Worm (Caenorhabditis elegans) whole organism, L3 larva: ENCODE measurements around the gene F09E5.11.

Source experiments
- R02D3.7 ChIP-seq: fragments of 150-350 bp; optimal IDR thresholded peaks from 2 replicates; lab custom pipeline; 2014; ENCODE audit warnings: missing biosample characterization, missing genetic modification characterization
- ZK546.5 ChIP-seq: sonication (generic microtip); optimal IDR thresholded peaks from 2 replicates; lab custom pipeline; 2017; ENCODE audit warnings: missing biosample characterization, missing genetic modification characterization
- aly-2 ChIP-seq: fragments of 150-350 bp; optimal IDR thresholded peaks from 2 replicates; lab custom pipeline; 2014; ENCODE audit warnings: missing biosample characterization, missing genetic modification characterization
- ama-1 ChIP-seq: fragments of 150-350 bp; optimal IDR thresholded peaks from 2 replicates; lab custom pipeline; 2018
- ceh-16 ChIP-seq: sonication (generic microtip); optimal IDR thresholded peaks from 2 replicates; lab custom pipeline; 2017; ENCODE audit warnings: missing biosample characterization, missing genetic modification characterization
- ceh-28 ChIP-seq: fragments of 150-350 bp; optimal IDR thresholded peaks from 2 replicates; lab custom pipeline; 2014; ENCODE audit warnings: missing biosample characterization, missing genetic modification reagents, missing genetic modification characterization
- ceh-82 ChIP-seq: fragments of 150-350 bp; optimal IDR thresholded peaks from 2 replicates; lab custom pipeline; 2014; ENCODE audit warnings: missing biosample characterization, missing genetic modification characterization
- ceh-9 ChIP-seq: sonication (generic microtip); optimal IDR thresholded peaks from 2 replicates; lab custom pipeline; 2018; ENCODE audit warnings: missing biosample characterization, missing genetic modification characterization
- daf-12 ChIP-seq: fragments of 150-350 bp; optimal IDR thresholded peaks from 2 replicates; lab custom pipeline; 2014; ENCODE audit warnings: missing biosample characterization, missing genetic modification reagents, missing genetic modification characterization
- egl-27 ChIP-seq: sonication (generic microtip); optimal IDR thresholded peaks from 4 replicates; lab custom pipeline; 2017; ENCODE audit warnings: missing biosample characterization, missing genetic modification reagents, missing genetic modification characterization
- egl-5 ChIP-seq: fragments of 150-350 bp; optimal IDR thresholded peaks from 2 replicates; lab custom pipeline; 2017; ENCODE audit warnings: missing biosample characterization, missing genetic modification reagents, missing genetic modification characterization, inconsistent platforms
- elt-1 ChIP-seq: fragments of 150-350 bp; optimal IDR thresholded peaks from 2 replicates; lab custom pipeline; 2014; ENCODE audit warnings: missing biosample characterization, missing genetic modification characterization
- elt-2 ChIP-seq: sonication (generic microtip); optimal IDR thresholded peaks from 2 replicates; lab custom pipeline; 2016; ENCODE audit warnings: missing genetic modification reagents, mild to moderate bottlenecking, missing genetic modification characterization, missing compliant biosample characterization
- elt-3 ChIP-seq, 3 experiments: fragments of 150-350 bp in 1 of 3; sonication (generic microtip) in 2 of 3; optimal IDR thresholded peaks; 2 replicates in 2 of 3; 4 replicates in 1 of 3; lab custom pipeline; 2014 to 2017; ENCODE audit warnings: missing biosample characterization in 3 of 3, missing genetic modification characterization in 3 of 3
- fkh-10 ChIP-seq: sonication (generic microtip); optimal IDR thresholded peaks from 2 replicates; lab custom pipeline; 2017; ENCODE audit warnings: missing biosample characterization, missing genetic modification reagents, missing genetic modification characterization
- fkh-2 ChIP-seq: fragments of 150-350 bp; optimal IDR thresholded peaks from 2 replicates; lab custom pipeline; 2014; ENCODE audit warnings: missing biosample characterization, missing genetic modification reagents, missing genetic modification characterization
- fos-1 ChIP-seq: fragments of 150-350 bp; optimal IDR thresholded peaks from 2 replicates; lab custom pipeline; 2014; ENCODE audit warnings: missing biosample characterization, missing genetic modification characterization
- hmg-11 ChIP-seq: sonication (generic microtip); optimal IDR thresholded peaks from 2 replicates; lab custom pipeline; 2016; ENCODE audit warnings: missing genetic modification characterization, missing compliant biosample characterization
- jun-1 ChIP-seq: fragments of 150-350 bp; optimal IDR thresholded peaks from 2 replicates; lab custom pipeline; 2014; ENCODE audit warnings: missing biosample characterization, missing genetic modification reagents, missing genetic modification characterization
- lin-15B ChIP-seq: fragments of 150-350 bp; optimal IDR thresholded peaks from 2 replicates; lab custom pipeline; 2014; ENCODE audit warnings: missing biosample characterization, missing genetic modification characterization
- lin-39 ChIP-seq: fragments of 150-350 bp; optimal IDR thresholded peaks from 2 replicates; lab custom pipeline; 2018; ENCODE audit warnings: missing biosample characterization, missing genetic modification reagents, missing genetic modification characterization
- lsy-12 ChIP-seq: sonication (generic microtip); optimal IDR thresholded peaks from 2 replicates; lab custom pipeline; 2016; ENCODE audit warnings: mild to moderate bottlenecking, missing genetic modification characterization, missing compliant biosample characterization
- mdl-1 ChIP-seq: fragments of 150-350 bp; optimal IDR thresholded peaks from 2 replicates; lab custom pipeline; 2014; ENCODE audit warnings: missing biosample characterization, missing genetic modification characterization
- mml-1 ChIP-seq: fragments of 150-350 bp; sonication (generic microtip); optimal IDR thresholded peaks from 3 replicates; lab custom pipeline; 2014; ENCODE audit warnings: missing biosample characterization, missing genetic modification characterization
- nfya-1 ChIP-seq: sonication (generic microtip); optimal IDR thresholded peaks from 2 replicates; lab custom pipeline; 2017; ENCODE audit warnings: missing genetic modification characterization, mild to moderate bottlenecking, missing compliant biosample characterization, antibody characterized with exemption, moderate library complexity; ENCODE audit not compliant: insufficient read depth
- nhr-12 ChIP-seq: fragments of 150-350 bp; optimal IDR thresholded peaks from 2 replicates; lab custom pipeline; 2014; ENCODE audit warnings: missing biosample characterization, missing genetic modification characterization
- nhr-23 ChIP-seq: fragments of 150-350 bp; optimal IDR thresholded peaks from 2 replicates; lab custom pipeline; 2014; ENCODE audit warnings: missing biosample characterization, missing genetic modification reagents, missing genetic modification characterization
- nhr-237 ChIP-seq: fragments of 150-350 bp; optimal IDR thresholded peaks from 2 replicates; lab custom pipeline; 2014; ENCODE audit warnings: missing biosample characterization, missing genetic modification characterization
- nhr-25 ChIP-seq: sonication (generic microtip); optimal IDR thresholded peaks from 2 replicates; lab custom pipeline; 2017; ENCODE audit warnings: missing biosample characterization, missing genetic modification characterization
- nhr-28 ChIP-seq: fragments of 150-350 bp; optimal IDR thresholded peaks from 2 replicates; lab custom pipeline; 2014; ENCODE audit warnings: missing biosample characterization, missing genetic modification characterization
- nhr-43 ChIP-seq: sonication (generic microtip); optimal IDR thresholded peaks from 2 replicates; lab custom pipeline; 2016; ENCODE audit warnings: mild to moderate bottlenecking, missing genetic modification characterization, missing compliant biosample characterization; ENCODE audit not compliant: poor library complexity, severe bottlenecking
- nhr-67 ChIP-seq: fragments of 150-350 bp; optimal IDR thresholded peaks from 2 replicates; lab custom pipeline; 2014; ENCODE audit warnings: missing biosample characterization, missing genetic modification characterization
- nhr-76 ChIP-seq: fragments of 150-350 bp; sonication (generic microtip); optimal IDR thresholded peaks from 5 replicates; lab custom pipeline; 2014; ENCODE audit warnings: missing biosample characterization, missing genetic modification characterization
- nhr-77 ChIP-seq: fragments of 150-350 bp; optimal IDR thresholded peaks from 2 replicates; lab custom pipeline; 2014; ENCODE audit warnings: missing biosample characterization, missing genetic modification characterization
- pha-4 ChIP-seq: fragments of 150-350 bp; optimal IDR thresholded peaks from 2 replicates; lab custom pipeline; 2014; ENCODE audit warnings: missing biosample characterization, missing genetic modification reagents, missing genetic modification characterization
- sea-2 ChIP-seq: fragments of 150-350 bp; sonication (generic microtip); optimal IDR thresholded peaks from 4 replicates; lab custom pipeline; 2014; ENCODE audit warnings: missing biosample characterization, missing genetic modification reagents, missing genetic modification characterization
- skn-1 ChIP-seq: fragments of 150-350 bp; optimal IDR thresholded peaks from 2 replicates; lab custom pipeline; 2014; ENCODE audit warnings: missing biosample characterization, missing genetic modification characterization
- tbx-2 ChIP-seq: sonication (generic microtip); optimal IDR thresholded peaks from 2 replicates; lab custom pipeline; 2016; ENCODE audit warnings: mild to moderate bottlenecking, missing genetic modification characterization, missing compliant biosample characterization
- unc-39 ChIP-seq: sonication (generic microtip); optimal IDR thresholded peaks from 4 replicates; lab custom pipeline; 2017; ENCODE audit warnings: missing biosample characterization, missing genetic modification characterization
- unc-62 ChIP-seq: fragments of 150-350 bp; sonication (generic microtip); optimal IDR thresholded peaks from 4 replicates; lab custom pipeline; 2014; ENCODE audit warnings: missing biosample characterization, missing genetic modification reagents, missing genetic modification characterization
- zag-1 ChIP-seq: fragments of 150-350 bp; optimal IDR thresholded peaks from 2 replicates; lab custom pipeline; 2014; ENCODE audit warnings: missing biosample characterization, missing genetic modification characterization
- ztf-11 ChIP-seq: fragments of 150-350 bp; optimal IDR thresholded peaks from 2 replicates; lab custom pipeline; 2014; ENCODE audit warnings: missing biosample characterization, missing genetic modification characterization
- ztf-4 ChIP-seq: fragments of 150-350 bp; optimal IDR thresholded peaks from 2 replicates; lab custom pipeline; 2014; ENCODE audit warnings: missing biosample characterization, missing genetic modification characterization

The F09E5.11 gene

DNA sequence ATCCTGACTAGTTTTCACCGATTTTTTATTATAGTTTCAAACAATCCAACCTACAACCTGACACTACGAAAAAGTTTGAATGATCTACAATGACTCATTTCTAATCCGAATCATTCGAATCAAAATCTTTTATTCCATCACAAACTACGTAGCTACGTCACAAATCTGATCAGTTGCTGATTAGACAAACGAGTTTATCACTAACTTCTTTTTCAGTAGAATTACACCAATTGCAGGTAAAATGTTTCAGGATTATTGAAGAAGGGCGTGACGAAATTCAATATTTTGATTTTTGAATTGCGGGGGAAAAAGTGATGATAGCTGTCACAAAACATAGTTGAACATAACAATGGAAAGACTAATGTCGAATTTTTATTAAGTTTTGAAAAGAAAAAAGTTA is 16.4 kb downstream of the F09E5.11 start:
- TF ChIP-seq nhr-12 (tag; lab: Kevin White, UChicago), result no peak
- TF ChIP-seq mdl-1 (tag; lab: Kevin White, UChicago), result no peak

DNA sequence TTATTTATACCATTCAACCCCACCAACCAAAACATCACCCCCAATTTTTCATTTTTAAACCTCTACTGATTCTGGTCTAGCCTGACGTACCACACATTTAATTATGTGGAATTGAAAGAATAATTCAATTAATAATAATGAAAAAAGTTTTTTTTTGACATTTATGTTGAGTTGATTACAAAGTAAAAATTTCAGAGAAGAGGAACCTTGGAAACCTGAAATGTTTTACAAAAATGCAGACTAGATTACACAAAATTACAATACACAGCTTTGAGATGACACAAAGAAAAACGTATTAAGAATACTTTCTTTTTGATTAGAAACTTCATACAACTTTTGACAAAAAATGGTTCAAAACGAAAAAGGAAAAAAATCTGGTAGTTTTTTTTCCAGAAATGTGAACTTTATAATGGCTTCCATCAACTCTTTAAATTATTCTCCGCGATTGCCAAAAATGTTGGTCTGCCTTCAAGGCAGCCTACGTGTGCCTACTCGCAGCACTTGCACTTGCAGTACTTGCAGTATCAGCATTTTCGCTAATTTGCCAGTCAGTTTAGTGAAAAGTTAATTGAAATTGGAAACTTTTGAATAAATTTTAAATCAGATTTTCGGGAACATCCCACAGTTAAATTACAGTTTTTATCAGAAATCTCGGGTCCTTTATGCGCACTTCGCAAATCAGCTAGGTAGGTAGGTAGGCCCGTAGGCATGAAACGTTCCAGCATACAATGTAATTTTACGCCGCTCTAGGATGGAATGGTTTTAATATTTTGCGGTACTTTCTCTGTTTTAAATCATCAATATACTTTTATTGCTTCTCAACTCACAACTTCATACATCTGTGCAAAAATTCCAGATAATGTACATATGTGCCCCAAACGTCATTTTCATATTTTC is 17.1 kb downstream of the F09E5.11 start:
- TF ChIP-seq elt-1, result no peak
- TF ChIP-seq pha-4 (tag; lab: Kevin White, UChicago), result peak; percentile 23
- no peak for TF ChIP-seq unc-62 (GFP tag; lab: Kevin White, UChicago)
- TF ChIP-seq ztf-11, result no peak
- TF ChIP-seq ama-1 (lab: Kevin White, UChicago), result no peak
- no peak for TF ChIP-seq nhr-25 (tag; lab: Kevin White, UChicago)
- TF ChIP-seq lin-15B, result no peak
- no peak for TF ChIP-seq ceh-9 (tag; lab: Kevin White, UChicago)
- no peak for TF ChIP-seq nfya-1 (tag; lab: Kevin White, UChicago)
- TF ChIP-seq nhr-67 (tag; lab: Kevin White, UChicago), result no peak
- TF ChIP-seq mml-1, result no peak
- no peak for TF ChIP-seq ZK546.5 (tag; lab: Kevin White, UChicago)
- peak; percentile 40 for TF ChIP-seq lsy-12
- TF ChIP-seq egl-27, result no peak
- TF ChIP-seq ceh-28 (tag; lab: Kevin White, UChicago), result peak; percentile 8
- TF ChIP-seq fkh-10 (GFP tag; lab: Kevin White, UChicago), result no peak
- no peak for TF ChIP-seq aly-2 (tag; lab: Kevin White, UChicago)
- no peak for TF ChIP-seq ztf-4 (tag; lab: Kevin White, UChicago)
- TF ChIP-seq jun-1 (tag; lab: Kevin White, UChicago), result peak; percentile 27
- TF ChIP-seq hmg-11, result no peak
- TF ChIP-seq elt-3 (tag; optimal IDR thresholded peaks at IDR 0.05; lab: Kevin White, UChicago), result no peak
- TF ChIP-seq R02D3.7 (tag; lab: Kevin White, UChicago), result no peak
- peak; percentile 12 for TF ChIP-seq fos-1 (tag; lab: Kevin White, UChicago)
- TF ChIP-seq fkh-2 (tag; lab: Kevin White, UChicago), result no peak
- TF ChIP-seq skn-1 (tag; lab: Kevin White, UChicago), result no peak
- TF ChIP-seq nhr-76 (tag; lab: Kevin White, UChicago), result no peak
- TF ChIP-seq daf-12 (tag; lab: Kevin White, UChicago), result no peak
- TF ChIP-seq tbx-2 (tag; lab: Kevin White, UChicago), result no peak
- TF ChIP-seq sea-2 (GFP tag; lab: Kevin White, UChicago), result no peak
- TF ChIP-seq nhr-77 (tag; lab: Kevin White, UChicago), result no peak
- no peak for TF ChIP-seq mdl-1 (tag; lab: Kevin White, UChicago)

DNA sequence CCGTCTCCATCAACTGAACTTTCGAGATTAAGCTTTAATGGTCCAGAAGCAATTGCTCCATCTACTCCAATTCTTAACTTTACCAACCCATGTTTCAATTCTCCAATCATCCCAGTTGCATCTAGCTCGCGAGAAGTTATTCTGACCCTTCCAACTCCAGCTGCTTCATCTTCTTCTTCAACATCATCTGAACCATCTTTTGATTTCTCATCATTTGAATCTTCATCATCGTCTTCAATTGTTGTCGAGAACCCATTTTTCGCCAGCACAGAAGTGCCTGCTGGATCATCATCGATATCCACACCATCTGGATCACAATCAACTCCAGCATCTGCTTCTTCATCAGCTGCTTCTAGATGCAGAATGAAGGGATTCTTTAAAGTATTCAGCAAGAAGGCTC is 18.4 kb downstream of the F09E5.11 start:
- no peak for TF ChIP-seq fkh-2 (tag; lab: Kevin White, UChicago)
- TF ChIP-seq elt-2 (tag; lab: Kevin White, UChicago), result peak; percentile 2

DNA sequence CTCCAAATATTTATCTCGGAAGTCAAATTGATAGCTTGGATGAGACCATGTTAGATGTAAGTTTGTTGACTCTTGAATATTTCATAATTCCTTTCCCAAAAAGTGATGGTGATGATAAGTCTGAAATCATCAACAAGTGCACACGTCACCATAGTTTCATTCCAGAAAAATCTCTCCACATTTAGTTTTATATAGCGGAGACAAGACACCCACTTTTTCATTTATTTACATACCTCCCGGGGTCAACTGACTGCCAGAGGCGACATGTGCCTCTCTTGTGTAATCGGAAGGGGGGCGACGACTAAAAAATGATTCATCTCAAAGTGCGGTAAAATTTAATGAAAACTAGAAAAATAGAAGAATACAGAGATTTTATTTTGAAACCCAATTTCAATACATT is 19.7 kb downstream of the F09E5.11 start:
- TF ChIP-seq ztf-11 (no peak), fkh-2 (tag; lab: Kevin White, UChicago) (no peak), ceh-28 (tag; lab: Kevin White, UChicago) (no peak), ceh-82 (tag; lab: Kevin White, UChicago) (no peak), nhr-23 (tag; lab: Kevin White, UChicago) (no peak), hmg-11 (no peak), nhr-77 (tag; lab: Kevin White, UChicago) (no peak), nfya-1 (tag; lab: Kevin White, UChicago) (peak; percentile 31), nhr-28 (tag; lab: Kevin White, UChicago) (no peak), jun-1 (tag; lab: Kevin White, UChicago) (peak; percentile 78), aly-2 (tag; lab: Kevin White, UChicago) (no peak), zag-1 (tag; lab: Kevin White, UChicago) (no peak), pha-4 (tag; lab: Kevin White, UChicago) (peak; percentile 98), egl-27 (no peak), ama-1 (lab: Kevin White, UChicago) (no peak), ztf-4 (tag; lab: Kevin White, UChicago) (no peak), R02D3.7 (tag; lab: Kevin White, UChicago) (no peak), nhr-67 (tag; lab: Kevin White, UChicago) (no peak), lin-15B (no peak), elt-3 (tag; optimal IDR thresholded peaks at IDR 0.05; lab: Kevin White, UChicago) (no peak), ceh-16 (tag; lab: Kevin White, UChicago) (no peak), nhr-43 (tag; lab: Kevin White, UChicago) (no peak), nhr-25 (tag; lab: Kevin White, UChicago) (no peak), tbx-2 (tag; lab: Kevin White, UChicago) (no peak), mdl-1 (tag; lab: Kevin White, UChicago) (no peak), lin-39 (tag; lab: Kevin White, UChicago) (no peak), nhr-237 (tag; lab: Kevin White, UChicago) (no peak), unc-39 (no peak), elt-1 (no peak), fos-1 (tag; lab: Kevin White, UChicago) (no peak), skn-1 (tag; lab: Kevin White, UChicago) (peak; percentile 63), egl-5 (tag; lab: Kevin White, UChicago) (no peak), ceh-9 (tag; lab: Kevin White, UChicago) (no peak)
